Fruit fly (Drosophila melanogaster) Kc167 (cell line): ENCODE results near the gene CG17715.
"Not testable (repeated sequence)": the region's sequence is repeated elsewhere in the genome, so short reads cannot be mapped to it uniquely, and the experiment has no call there.

Source experiments
- Myc ChIP-seq: fragments of >200 bp; optimal IDR thresholded peaks from 2 replicates; lab custom pipeline; 2017; ENCODE audit warnings: missing external identifiers
- h ChIP-seq: fragments of >200 bp; optimal IDR thresholded peaks from 3 replicates; lab custom pipeline; 2018; ENCODE audit warnings: missing external identifiers
- insv ChIP-seq: fragments of >200 bp; optimal IDR thresholded peaks from 3 replicates; lab custom pipeline; 2018; ENCODE audit warnings: missing external identifiers
- psq ChIP-seq: fragments of >200 bp; optimal IDR thresholded peaks from 2 replicates; lab custom pipeline; 2017; ENCODE audit warnings: missing external identifiers

DNA sequence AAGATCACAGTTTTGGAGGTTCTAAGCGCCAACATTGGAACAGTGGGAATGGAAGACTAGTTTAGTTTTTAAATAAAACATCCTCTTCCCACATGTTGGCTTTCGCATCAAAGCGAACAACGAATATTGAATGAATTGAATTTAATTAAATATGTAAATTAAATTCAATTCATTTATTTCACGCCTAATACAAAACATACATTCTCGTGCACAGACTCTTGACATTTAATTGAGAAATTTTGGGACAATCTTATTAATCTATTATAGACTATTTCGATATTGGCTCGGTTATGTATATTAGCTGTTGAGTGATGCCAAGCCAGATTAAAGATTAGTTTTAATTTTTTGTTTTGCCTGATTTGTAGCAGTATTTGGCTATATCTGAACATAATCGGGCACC, 45.8 kb upstream of the CG17715 start, which contains the start of gene CG40439:
- TF ChIP-seq psq; h (lab: Kevin White, UChicago); insv; Myc: not testable (repeated sequence)
